Worm (Caenorhabditis elegans) whole organism, L2 larva: ENCODE results near the gene unc-34.

ENCODE experiments used
- dmd-4 ChIP-seq: sonication (generic microtip); optimal IDR thresholded peaks from 2 replicates; lab custom pipeline; 2017; ENCODE audit warnings: missing biosample characterization, missing genetic modification characterization
- lsy-2 ChIP-seq, 2 experiments: fragments of 150-350 bp in 1 of 2; sonication (generic microtip) in 1 of 2; optimal IDR thresholded peaks; 2 replicates each; lab custom pipeline; 2014 to 2017; ENCODE audit warnings: missing biosample characterization in 2 of 2, missing genetic modification characterization in 2 of 2
- mbf-1 ChIP-seq: sonication (generic microtip); optimal IDR thresholded peaks from 2 replicates; lab custom pipeline; 2017; ENCODE audit warnings: missing biosample characterization, missing genetic modification characterization
- nhr-11 ChIP-seq: fragments of 150-350 bp; optimal IDR thresholded peaks from 2 replicates; lab custom pipeline; 2014; ENCODE audit warnings: missing biosample characterization, missing genetic modification characterization
- nhr-129 ChIP-seq: fragments of 150-350 bp; optimal IDR thresholded peaks from 2 replicates; lab custom pipeline; 2014; ENCODE audit warnings: missing biosample characterization, missing genetic modification characterization
- peb-1 ChIP-seq: fragments of 150-350 bp; optimal IDR thresholded peaks from 2 replicates; lab custom pipeline; 2014; ENCODE audit warnings: missing biosample characterization, missing genetic modification characterization
- ztf-11 ChIP-seq: sonication (generic microtip); optimal IDR thresholded peaks from 2 replicates; lab custom pipeline; 2017; ENCODE audit warnings: missing biosample characterization, missing genetic modification characterization
- ztf-4 ChIP-seq: fragments of 150-350 bp; optimal IDR thresholded peaks from 2 replicates; lab custom pipeline; 2014; ENCODE audit warnings: missing biosample characterization, missing genetic modification characterization

- no peak for TF ChIP-seq lsy-2 (tag; optimal IDR thresholded peaks at IDR 0.05; lab: Kevin White, UChicago)
- TF ChIP-seq dmd-4 (tag; lab: Kevin White, UChicago), result no peak
- TF ChIP-seq ztf-11 (tag; lab: Kevin White, UChicago), result no peak
- TF ChIP-seq ztf-4 (tag; lab: Kevin White, UChicago), result no peak
- TF ChIP-seq peb-1, result no peak
- no peak for TF ChIP-seq nhr-11 (tag; lab: Kevin White, UChicago)
- no peak for TF ChIP-seq nhr-129
- no peak for TF ChIP-seq mbf-1 (tag; lab: Kevin White, UChicago)
Observed at ce11 chrV:945828-946227, 36.7 kb upstream of the unc-34 start.
